Fruit fly (Drosophila melanogaster) whole organism, embryonic: ENCODE measurements around the gene Ythdc1.

Source experiments
- Atf3 ChIP-seq: fragments of 200-800 bp; sonication (Bioruptor generic); optimal IDR thresholded peaks from 3 replicates; lab custom pipeline; 2016; ENCODE audit warnings: missing biosample characterization, missing genetic modification characterization
- Bgb ChIP-seq: fragments of 200-800 bp; sonication (Bioruptor generic); IDR thresholded peaks from 2 replicates; pipeline ENCODE4 v1.3.6; 2022; ENCODE audit warnings: missing biosample characterization, missing genetic modification characterization; ENCODE audit not compliant: partially characterized antibody
- CG11093 ChIP-seq: fragments of 200-800 bp; sonication (Bioruptor generic); IDR thresholded peaks from 3 replicates; pipeline ENCODE4 v1.3.6; 2022; ENCODE audit warnings: missing biosample characterization, missing genetic modification characterization
- CG11456 ChIP-seq: fragments of 200-800 bp; sonication (Bioruptor generic); IDR thresholded peaks from 3 replicates; pipeline ENCODE4 v1.3.6; 2022; ENCODE audit warnings: missing biosample characterization, missing genetic modification characterization
- CG1233 ChIP-seq: fragments of 200-800 bp; sonication (Bioruptor generic); optimal IDR thresholded peaks from 4 replicates; lab custom pipeline; 2018; ENCODE audit warnings: missing biosample characterization, mild to moderate bottlenecking, missing genetic modification characterization
- CG13894 ChIP-seq: fragments of 200-800 bp; sonication (Bioruptor generic); optimal IDR thresholded peaks from 3 replicates; lab custom pipeline; 2018; ENCODE audit warnings: missing biosample characterization, mild to moderate bottlenecking, missing genetic modification characterization, moderate library complexity
- CG14710 ChIP-seq: fragments of 200-800 bp; sonication (Bioruptor generic); optimal IDR thresholded peaks from 3 replicates; lab custom pipeline; 2019; ENCODE audit warnings: missing biosample characterization, mild to moderate bottlenecking, missing genetic modification characterization, moderate library complexity
- CG16815 ChIP-seq: fragments of 200-800 bp; sonication (Bioruptor generic); optimal IDR thresholded peaks from 3 replicates; lab custom pipeline; 2017; ENCODE audit warnings: missing biosample characterization, mild to moderate bottlenecking, missing genetic modification characterization
- CG17328 ChIP-seq: fragments of 200-800 bp; sonication (Bioruptor generic); IDR thresholded peaks from 2 replicates; pipeline ENCODE4 v1.3.6; 2022; ENCODE audit warnings: missing biosample characterization, missing genetic modification characterization
- CG17361 ChIP-seq: fragments of 200-800 bp; sonication (Bioruptor generic); IDR thresholded peaks from 3 replicates; pipeline ENCODE4 v1.3.6; 2022; ENCODE audit warnings: missing biosample characterization, missing genetic modification characterization
- CG18262 ChIP-seq: fragments of 200-800 bp; optimal IDR thresholded peaks from 3 replicates; lab custom pipeline; 2019; ENCODE audit warnings: missing biosample characterization, mild to moderate bottlenecking, missing genetic modification characterization, moderate library complexity
- CG2116 ChIP-seq: fragments of 200-800 bp; sonication (Bioruptor generic); optimal IDR thresholded peaks from 3 replicates; lab custom pipeline; 2018; ENCODE audit warnings: missing biosample characterization, mild to moderate bottlenecking, missing genetic modification characterization
- CG2120 ChIP-seq: fragments of 200-800 bp; sonication (Bioruptor generic); optimal IDR thresholded peaks from 3 replicates; lab custom pipeline; 2016; ENCODE audit warnings: missing biosample characterization, missing genetic modification characterization
- CG2712 ChIP-seq: fragments of 200-800 bp; optimal IDR thresholded peaks from 3 replicates; lab custom pipeline; 2019; ENCODE audit warnings: missing biosample characterization, mild to moderate bottlenecking, missing genetic modification characterization, moderate library complexity
- CG30431 ChIP-seq: fragments of 200-800 bp; sonication (Bioruptor generic); optimal IDR thresholded peaks from 2 replicates; lab custom pipeline; 2017; ENCODE audit warnings: missing biosample characterization, missing genetic modification characterization
- CG9797 ChIP-seq: fragments of 200-800 bp; sonication (Bioruptor generic); optimal IDR thresholded peaks from 3 replicates; lab custom pipeline; 2018; ENCODE audit warnings: missing biosample characterization, mild to moderate bottlenecking, missing genetic modification characterization
- Dfd ChIP-seq, 2 experiments: fragments of >200 bp; optimal IDR thresholded peaks; 2 replicates each; lab custom pipeline; 2017; ENCODE audit warnings: missing biosample characterization in 2 of 2, missing genetic modification characterization in 2 of 2
- Dip2 ChIP-seq: fragments of 200-800 bp; sonication (Bioruptor generic); IDR thresholded peaks from 2 replicates; pipeline ENCODE4 v1.3.6; 2022; ENCODE audit warnings: missing biosample characterization, missing genetic modification characterization
- HHEX ChIP-seq: fragments of 200-800 bp; sonication (Bioruptor generic); optimal IDR thresholded peaks from 3 replicates; lab custom pipeline; 2017; ENCODE audit warnings: missing biosample characterization, mild to moderate bottlenecking, missing genetic modification characterization, missing genetic modification reagents
- HLH3B ChIP-seq: fragments of 200-800 bp; sonication (Bioruptor generic); IDR thresholded peaks from 2 replicates; pipeline ENCODE4 v1.3.6; 2022; ENCODE audit warnings: missing biosample characterization, missing genetic modification characterization
- Hr51 ChIP-seq, 2 experiments: fragments of 200-800 bp; sonication (Bioruptor generic); optimal IDR thresholded peaks; 2 replicates in 1 of 2; 3 replicates in 1 of 2; lab custom pipeline; 2016 to 2018; ENCODE audit warnings: missing biosample characterization in 2 of 2, missing genetic modification characterization in 2 of 2, mild to moderate bottlenecking in 1 of 2, moderate library complexity in 1 of 2
- Lim3 ChIP-seq: fragments of 200-800 bp; sonication (Bioruptor generic); IDR thresholded peaks from 2 replicates; pipeline ENCODE4 v1.3.6; 2022; ENCODE audit warnings: missing biosample characterization, missing genetic modification characterization
- MBD-R2 ChIP-seq: fragments of 200-800 bp; sonication (Bioruptor generic); IDR thresholded peaks from 2 replicates; pipeline ENCODE4 v1.3.6; 2022; ENCODE audit warnings: missing biosample characterization, missing genetic modification characterization
- MESR4 ChIP-seq: fragments of 200-800 bp; sonication (Bioruptor generic); optimal IDR thresholded peaks from 2 replicates; lab custom pipeline; 2018; ENCODE audit warnings: missing biosample characterization, mild to moderate bottlenecking, missing genetic modification characterization, moderate library complexity
- Meics ChIP-seq: fragments of 200-800 bp; sonication (Bioruptor generic); optimal IDR thresholded peaks from 2 replicates; lab custom pipeline; 2017; ENCODE audit warnings: missing biosample characterization, mild to moderate bottlenecking, missing genetic modification characterization
- Sox100B ChIP-seq: fragments of 200-800 bp; sonication (Bioruptor generic); optimal IDR thresholded peaks from 3 replicates; lab custom pipeline; 2018; ENCODE audit warnings: missing biosample characterization, mild to moderate bottlenecking, missing genetic modification characterization
- Spps ChIP-seq: fragments of 200-800 bp; sonication (Bioruptor generic); optimal IDR thresholded peaks from 2 replicates; lab custom pipeline; 2018; ENCODE audit warnings: missing biosample characterization, mild to moderate bottlenecking, missing genetic modification characterization
- Tbp ChIP-seq: fragments of >200 bp; optimal IDR thresholded peaks from 2 replicates; lab custom pipeline; 2018; ENCODE audit warnings: missing biosample characterization, missing genetic modification characterization
- Trl ChIP-seq, 3 experiments: fragments of >200 bp in 2 of 3; fragments of 200-800 bp in 1 of 3; sonication (Bioruptor generic) in 1 of 3; optimal IDR thresholded peaks; 2 replicates in 1 of 3; 3 replicates in 2 of 3; lab custom pipeline; 2016 to 2017; ENCODE audit warnings: missing biosample characterization in 1 of 3, missing genetic modification characterization in 1 of 3
- Xrp1 ChIP-seq: fragments of 200-800 bp; sonication (Bioruptor generic); IDR thresholded peaks from 2 replicates; pipeline ENCODE4 v1.3.6; 2022; ENCODE audit warnings: missing biosample characterization, missing genetic modification characterization
- YL-1 ChIP-seq: fragments of 200-800 bp; sonication (Bioruptor generic); optimal IDR thresholded peaks from 3 replicates; lab custom pipeline; 2017; ENCODE audit warnings: missing biosample characterization, mild to moderate bottlenecking, missing genetic modification characterization
- bab2 ChIP-seq: fragments of 200-800 bp; sonication (Bioruptor generic); optimal IDR thresholded peaks from 2 replicates; lab custom pipeline; 2016; ENCODE audit warnings: missing biosample characterization, missing genetic modification characterization
- dan ChIP-seq: fragments of 200-800 bp; sonication (Bioruptor generic); IDR thresholded peaks from 2 replicates; pipeline ENCODE4 v1.3.6; 2022; ENCODE audit warnings: missing biosample characterization, missing genetic modification characterization
- dmrt99B ChIP-seq: fragments of 200-800 bp; sonication (Bioruptor generic); optimal IDR thresholded peaks from 2 replicates; lab custom pipeline; 2018; ENCODE audit warnings: missing biosample characterization, mild to moderate bottlenecking, missing genetic modification characterization, moderate library complexity
- exex ChIP-seq: fragments of 200-800 bp; sonication (Bioruptor generic); optimal IDR thresholded peaks from 4 replicates; lab custom pipeline; 2018; ENCODE audit warnings: missing biosample characterization, mild to moderate bottlenecking, missing genetic modification characterization, moderate library complexity
- fru ChIP-seq: fragments of >200 bp; optimal IDR thresholded peaks from 2 replicates; lab custom pipeline; 2017
- gcm2 ChIP-seq: fragments of 200-800 bp; sonication (Bioruptor generic); optimal IDR thresholded peaks from 2 replicates; lab custom pipeline; 2016; ENCODE audit warnings: missing biosample characterization, missing genetic modification characterization
- gsb-n ChIP-seq: fragments of 200-800 bp; sonication (Bioruptor generic); optimal IDR thresholded peaks from 3 replicates; lab custom pipeline; 2018; ENCODE audit warnings: missing biosample characterization, mild to moderate bottlenecking, missing genetic modification characterization
- hb ChIP-seq: fragments of 200-800 bp; sonication (Bioruptor generic); IDR thresholded peaks from 3 replicates; pipeline ENCODE4 v1.3.6; 2022; ENCODE audit warnings: missing biosample characterization, missing genetic modification characterization; ENCODE audit not compliant: partially characterized antibody
- insv ChIP-seq, 2 experiments: fragments of 200-800 bp; sonication (Bioruptor generic); optimal IDR thresholded peaks; 3 replicates each; lab custom pipeline; 2016 to 2018; ENCODE audit warnings: missing biosample characterization in 2 of 2, missing genetic modification characterization in 2 of 2
- lmd ChIP-seq: fragments of 200-800 bp; sonication (Bioruptor generic); IDR thresholded peaks from 2 replicates; pipeline ENCODE4 v1.3.6; 2022; ENCODE audit warnings: missing biosample characterization, missing genetic modification characterization
- pnt ChIP-seq: fragments of 200-800 bp; sonication (Bioruptor generic); optimal IDR thresholded peaks from 3 replicates; lab custom pipeline; 2016; ENCODE audit warnings: missing biosample characterization, missing genetic modification characterization
- pzg ChIP-seq: fragments of 200-800 bp; sonication (Bioruptor generic); optimal IDR thresholded peaks from 3 replicates; lab custom pipeline; 2018; ENCODE audit warnings: missing biosample characterization, mild to moderate bottlenecking, missing genetic modification characterization, moderate library complexity
- sd ChIP-seq: fragments of 200-800 bp; sonication (Bioruptor generic); optimal IDR thresholded peaks from 3 replicates; lab custom pipeline; 2018; ENCODE audit warnings: missing biosample characterization, mild to moderate bottlenecking, missing genetic modification characterization, moderate library complexity
- sima ChIP-seq: fragments of 200-800 bp; sonication (Bioruptor generic); optimal IDR thresholded peaks from 2 replicates; lab custom pipeline; 2016; ENCODE audit warnings: missing biosample characterization, missing genetic modification characterization
- slp2 ChIP-seq: fragments of 200-800 bp; sonication (Bioruptor generic); optimal IDR thresholded peaks from 2 replicates; lab custom pipeline; 2016; ENCODE audit warnings: missing biosample characterization, missing genetic modification characterization
- sna ChIP-seq: fragments of 200-800 bp; sonication (Bioruptor generic); IDR thresholded peaks from 2 replicates; pipeline ENCODE4 v1.3.6; 2022; ENCODE audit warnings: missing biosample characterization, missing genetic modification characterization; ENCODE audit not compliant: partially characterized antibody
- so ChIP-seq: fragments of 200-800 bp; sonication (Bioruptor generic); IDR thresholded peaks from 3 replicates; pipeline ENCODE4 v1.3.6; 2022; ENCODE audit warnings: missing biosample characterization, missing genetic modification characterization
- sob ChIP-seq: fragments of 200-800 bp; sonication (Bioruptor generic); IDR thresholded peaks from 2 replicates; pipeline ENCODE4 v1.3.6; 2022; ENCODE audit warnings: missing biosample characterization, missing genetic modification characterization

Gene Ythdc1

dm6 chr3L:3380225-3381043 is 6.5 kb upstream of the Ythdc1 start (continued):
- TF ChIP-seq sd (tag; lab: Kevin White, UChicago) (peak; percentile 29), CG17361 (GFP tag; lab: Robert Waterston, UW) (peak; percentile 69), dmrt99B (tag; lab: Kevin White, UChicago) (peak; percentile 83), Xrp1 (peak; percentile 54; the same call in 1 of the 2 replicates), CG1233 (GFP tag; lab: Kevin White, UChicago) (no peak), CG18262 (peak; percentile 76), pzg (GFP tag; lab: Kevin White, UChicago) (no peak), CG2120 (GFP tag; lab: Kevin White, UChicago) (no peak), sna (GFP tag; lab: Robert Waterston, UW) (no peak), CG11456 (GFP tag; lab: Robert Waterston, UW) (no peak), Lim3 (GFP tag; lab: Robert Waterston, UW) (0 out of 2 replicates have a peak, but pooled peaks have one; percentile 24), Spps (tag; lab: Kevin White, UChicago) (peak; percentile 14), sima (GFP tag; lab: Kevin White, UChicago) (no peak), Hr51 (GFP tag; optimal IDR thresholded peaks at IDR 0.05; lab: Kevin White, UChicago) (peak in 1 of 2 experiments; percentile 63), Meics (GFP tag; lab: Kevin White, UChicago) (no peak), fru (lab: Kevin White, UChicago) (no peak), CG2712 (tag; lab: Kevin White, UChicago) (peak; percentile 61), MBD-R2 (no peak), hb (GFP tag; lab: Robert Waterston, UW) (no peak), CG30431 (GFP tag; lab: Kevin White, UChicago) (no peak), CG17328 (GFP tag; lab: Robert Waterston, UW) (peak; percentile 29), Trl (optimal IDR thresholded peaks at IDR 0.05; lab: Kevin White, UChicago) (peak in 1 of 2 experiments; percentile 7), Trl (GFP tag; optimal IDR thresholded peaks at IDR 0.05; lab: Kevin White, UChicago) (no peak), exex (no peak), gcm2 (GFP tag; lab: Kevin White, UChicago) (no peak), CG9797 (no peak), Bgb (GFP tag; lab: Robert Waterston, UW) (no peak), sob (peak; percentile 19; the same call in 1 of the 2 replicates), Sox100B (GFP tag; lab: Kevin White, UChicago) (peak; percentile 70), pnt (no peak), Atf3 (GFP tag; lab: Kevin White, UChicago) (no peak), MESR4 (GFP tag; lab: Kevin White, UChicago) (no peak), CG11093 (GFP tag; lab: Robert Waterston, UW) (0 out of 3 replicates have a peak, but pooled peaks have one; percentile 32), HHEX (GFP tag; lab: Kevin White, UChicago) (no peak), so (GFP tag; lab: Robert Waterston, UW) (0 out of 3 replicates have a peak, but pooled peaks have one; percentile 44), dan (GFP tag; lab: Robert Waterston, UW) (no peak), CG16815 (GFP tag; lab: Kevin White, UChicago) (no peak), CG14710 (tag; lab: Kevin White, UChicago) (peak; percentile 46), gsb-n (tag; lab: Kevin White, UChicago) (peak; percentile 12), bab2 (GFP tag; lab: Kevin White, UChicago) (no peak), YL-1 (GFP tag; lab: Kevin White, UChicago) (no peak), lmd (GFP tag; lab: Robert Waterston, UW) (peak; percentile 51; the same call in 1 of the 2 replicates), HLH3B (GFP tag; lab: Robert Waterston, UW) (peak; percentile 58), slp2 (GFP tag; lab: Kevin White, UChicago) (no peak), CG13894 (no peak), Dfd (GFP tag; optimal IDR thresholded peaks at IDR 0.05; lab: Kevin White, UChicago) (no peak), Tbp (GFP tag; lab: Kevin White, UChicago) (no peak), insv (GFP tag; optimal IDR thresholded peaks at IDR 0.05; lab: Kevin White, UChicago) (no peak), CG2116 (GFP tag; lab: Kevin White, UChicago) (no peak), Dip2 (GFP tag; lab: Robert Waterston, UW) (no peak)
